Fruit fly (Drosophila melanogaster) whole organism: ENCODE results near the gene CG7102.
A peak's percentile ranks its signal among the peaks of the same experiment; 100 is the strongest.

Source experiments
- CG8478 ChIP-seq: fragments of >200 bp; optimal IDR thresholded peaks from 2 replicates; lab custom pipeline; 2018; ENCODE audit warnings: inconsistent platforms
- Dll ChIP-seq: fragments of >200 bp; optimal IDR thresholded peaks from 2 replicates; lab custom pipeline; 2017
- EcR ChIP-seq, 2 experiments: fragments of >200 bp; optimal IDR thresholded peaks; 2 replicates each; lab custom pipeline; 2017; ENCODE audit warnings: missing biosample characterization in 2 of 2, missing genetic modification characterization in 2 of 2, missing genetic modification reagents in 2 of 2
- pan ChIP-seq: fragments of >200 bp; optimal IDR thresholded peaks from 2 replicates; lab custom pipeline; 2017
- psq ChIP-seq: fragments of >200 bp; optimal IDR thresholded peaks from 2 replicates; lab custom pipeline; 2017
- usp ChIP-seq: fragments of >200 bp; optimal IDR thresholded peaks from 2 replicates; lab custom pipeline; 2017; ENCODE audit warnings: missing biosample characterization, missing genetic modification characterization, mixed read lengths

Gene CG7102

dm6 chr2L:7868608-7869007 lies 18.7 kb downstream of the CG7102 start:
- TF ChIP-seq psq (no peak), pan (lab: Kevin White, UChicago) (no peak), EcR (GFP tag; optimal IDR thresholded peaks at IDR 0.05; lab: Kevin White, UChicago) (no peak), CG8478 (lab: Kevin White, UChicago) (no peak), usp (GFP tag; lab: Kevin White, UChicago) (no peak), Dll (lab: Kevin White, UChicago) (no peak)

dm6 chr2L:7861733-7862132 lies 25.6 kb downstream of the CG7102 start:
- no peak for TF ChIP-seq usp (GFP tag; lab: Kevin White, UChicago)
- TF ChIP-seq Dll (lab: Kevin White, UChicago) = no peak
- TF ChIP-seq pan (lab: Kevin White, UChicago) = no peak
- no peak for TF ChIP-seq EcR (GFP tag; optimal IDR thresholded peaks at IDR 0.05; lab: Kevin White, UChicago)
- TF ChIP-seq psq = no peak
- TF ChIP-seq CG8478 (lab: Kevin White, UChicago) = no peak

dm6 chr2L:7860739-7861138 lies 26.6 kb downstream of the CG7102 start, which contains the start of gene TwdlE:
Gene TwdlE, minus strand, starts transcription at chr2L:7860839.
- TF ChIP-seq psq (no peak), CG8478 (lab: Kevin White, UChicago) (no peak), EcR (GFP tag; optimal IDR thresholded peaks at IDR 0.05; lab: Kevin White, UChicago) (no peak), usp (GFP tag; lab: Kevin White, UChicago) (no peak), pan (lab: Kevin White, UChicago) (no peak), Dll (lab: Kevin White, UChicago) (no peak)

- peak; percentile 71 to 86 for TF ChIP-seq EcR (GFP tag; optimal IDR thresholded peaks at IDR 0.05; lab: Kevin White, UChicago)
Measured at dm6 chr2L:7856380-7857127, 30.8 kb downstream of the CG7102 start, which contains the start of gene lectin-28C. Gene lectin-28C, plus strand, starts transcription at chr2L:7857077.

dm6 chr2L:7855108-7855507 lies 32.2 kb downstream of the CG7102 start, which contains the start of gene CG14535:
Gene CG14535, minus strand, starts transcription at chr2L:7855475.
- TF ChIP-seq Dll (lab: Kevin White, UChicago) (no peak), CG8478 (lab: Kevin White, UChicago) (no peak), psq (no peak), EcR (GFP tag; optimal IDR thresholded peaks at IDR 0.05; lab: Kevin White, UChicago) (no peak), pan (lab: Kevin White, UChicago) (no peak), usp (GFP tag; lab: Kevin White, UChicago) (no peak)

- TF ChIP-seq CG8478 (lab: Kevin White, UChicago) (no peak), usp (GFP tag; lab: Kevin White, UChicago) (no peak), pan (lab: Kevin White, UChicago) (no peak), EcR (GFP tag; optimal IDR thresholded peaks at IDR 0.05; lab: Kevin White, UChicago) (no peak), Dll (lab: Kevin White, UChicago) (no peak), psq (no peak)
Measured at dm6 chr2L:7851609-7852008, 35.7 kb downstream of the CG7102 start.

dm6 chr2L:7850406-7850805 lies 36.9 kb downstream of the CG7102 start:
- TF ChIP-seq pan (lab: Kevin White, UChicago) = no peak
- no peak for TF ChIP-seq psq
- TF ChIP-seq Dll (lab: Kevin White, UChicago) = no peak
- no peak for TF ChIP-seq usp (GFP tag; lab: Kevin White, UChicago)
- TF ChIP-seq CG8478 (lab: Kevin White, UChicago) = no peak
- no peak for TF ChIP-seq EcR (GFP tag; optimal IDR thresholded peaks at IDR 0.05; lab: Kevin White, UChicago)

dm6 chr2L:7849472-7849871 lies 37.8 kb downstream of the CG7102 start:
- TF ChIP-seq psq = no peak
- TF ChIP-seq pan (lab: Kevin White, UChicago) = no peak
- no peak for TF ChIP-seq Dll (lab: Kevin White, UChicago)
- no peak for TF ChIP-seq usp (GFP tag; lab: Kevin White, UChicago)
- TF ChIP-seq EcR (GFP tag; optimal IDR thresholded peaks at IDR 0.05; lab: Kevin White, UChicago) = no peak
- no peak for TF ChIP-seq CG8478 (lab: Kevin White, UChicago)

- no peak for TF ChIP-seq pan (lab: Kevin White, UChicago)
- TF ChIP-seq CG8478 (lab: Kevin White, UChicago) = no peak
- no peak for TF ChIP-seq psq
Measured at dm6 chr2L:7841244-7841643, 46.1 kb downstream of the CG7102 start.

- TF ChIP-seq usp (GFP tag; lab: Kevin White, UChicago) (no peak), EcR (GFP tag; optimal IDR thresholded peaks at IDR 0.05; lab: Kevin White, UChicago) (no peak), pan (lab: Kevin White, UChicago) (no peak), psq (no peak), Dll (lab: Kevin White, UChicago) (no peak), CG8478 (lab: Kevin White, UChicago) (no peak)
Measured at dm6 chr2L:7840152-7840551, 47.2 kb downstream of the CG7102 start, which contains the start of gene CG14537. Gene CG14537, plus strand, starts transcription at chr2L:7840452.

- TF ChIP-seq EcR (GFP tag; optimal IDR thresholded peaks at IDR 0.05; lab: Kevin White, UChicago) = no peak
Measured at dm6 chr2L:7838024-7838423, 49.3 kb downstream of the CG7102 start.

dm6 chr2L:7833650-7834049 lies 53.7 kb downstream of the CG7102 start:
- TF ChIP-seq CG8478 (lab: Kevin White, UChicago) = no peak
- TF ChIP-seq Dll (lab: Kevin White, UChicago) = no peak
- no peak for TF ChIP-seq EcR (GFP tag; optimal IDR thresholded peaks at IDR 0.05; lab: Kevin White, UChicago)
- TF ChIP-seq pan (lab: Kevin White, UChicago) = no peak
- no peak for TF ChIP-seq psq
- TF ChIP-seq usp (GFP tag; lab: Kevin White, UChicago) = no peak
